Worm (Caenorhabditis elegans): ENCODE data around the gene Y57G11B.8.

Y57G11B.8 gene

DNA sequence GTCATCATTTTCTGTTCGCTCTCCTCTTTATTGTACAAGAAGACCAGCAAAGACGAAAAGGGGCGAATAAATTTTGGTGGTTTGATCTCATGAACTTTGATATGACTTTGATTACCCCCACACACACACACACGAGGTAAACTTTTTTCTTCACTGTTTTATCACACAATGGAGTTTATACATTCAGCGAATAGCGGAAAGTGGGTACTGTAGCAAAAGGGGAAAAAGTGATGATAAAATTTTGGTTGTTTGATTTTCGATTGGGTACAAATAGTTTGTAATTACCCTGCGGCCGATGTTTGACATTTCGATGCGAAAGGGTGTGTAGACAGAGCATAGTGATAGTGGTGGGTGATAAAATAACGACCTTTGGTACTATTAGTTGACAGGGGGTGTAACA, 15.7 kb upstream of the Y57G11B.8 start (continued):
- TF ChIP-seq nhr-77 (tag; optimal IDR thresholded peaks at IDR 0.05) = no peak
- no peak for TF ChIP-seq ceh-9 (tag; optimal IDR thresholded peaks at IDR 0.05)
- TF ChIP-seq lsy-12 (tag; optimal IDR thresholded peaks at IDR 0.05) = no peak
- TF ChIP-seq daf-12 (tag; optimal IDR thresholded peaks at IDR 0.05) = no peak
- peak; percentile 84 for TF ChIP-seq nhr-28 (tag; optimal IDR thresholded peaks at IDR 0.05)
- TF ChIP-seq nhr-43 (tag; optimal IDR thresholded peaks at IDR 0.05; ENCODE audit: poor library complexity, severe bottlenecking) = peak; percentile 95
- TF ChIP-seq ama-1 (optimal IDR thresholded peaks at IDR 0.05) = no peak
- no peak for TF ChIP-seq nhr-11 (tag; optimal IDR thresholded peaks at IDR 0.05)
- TF ChIP-seq nhr-25 (tag; optimal IDR thresholded peaks at IDR 0.05) = peak; percentile 93
- TF ChIP-seq mdl-1 (tag; optimal IDR thresholded peaks at IDR 0.05) = peak; percentile 86
- TF ChIP-seq nhr-12 (tag; optimal IDR thresholded peaks at IDR 0.05) = no peak
- TF ChIP-seq eor-1 (tag; optimal IDR thresholded peaks at IDR 0.05) = no peak
- no peak for TF ChIP-seq unc-39 (tag; optimal IDR thresholded peaks at IDR 0.05)
- no peak for TF ChIP-seq fkh-2 (tag; optimal IDR thresholded peaks at IDR 0.05)
- TF ChIP-seq tbx-2 (tag; optimal IDR thresholded peaks at IDR 0.05) = peak; percentile 58
- TF ChIP-seq egl-5 (tag; optimal IDR thresholded peaks at IDR 0.05) = no peak
- peak; percentile 97 for TF ChIP-seq jun-1 (tag; optimal IDR thresholded peaks at IDR 0.05)
- TF ChIP-seq fos-1 (tag; optimal IDR thresholded peaks at IDR 0.05) = peak; percentile 83
- no peak for TF ChIP-seq lin-15B (tag; optimal IDR thresholded peaks at IDR 0.05)
- TF ChIP-seq hmg-11 (tag; optimal IDR thresholded peaks at IDR 0.05) = no peak
- TF ChIP-seq ceh-16 (tag; optimal IDR thresholded peaks at IDR 0.05) = no peak

- TF ChIP-seq elt-3 (tag; optimal IDR thresholded peaks at IDR 0.05) = no peak
- no peak for TF ChIP-seq eor-1 (tag; optimal IDR thresholded peaks at IDR 0.05)
- no peak for TF ChIP-seq skn-1 (tag; optimal IDR thresholded peaks at IDR 0.05)
- TF ChIP-seq nhr-43 (tag; optimal IDR thresholded peaks at IDR 0.05; ENCODE audit: poor library complexity, severe bottlenecking) = no peak
- no peak for TF ChIP-seq lin-39 (tag; optimal IDR thresholded peaks at IDR 0.05)
- TF ChIP-seq tbx-2 (tag; optimal IDR thresholded peaks at IDR 0.05) = no peak
- no peak for TF ChIP-seq ceh-16 (tag; optimal IDR thresholded peaks at IDR 0.05)
- no peak for TF ChIP-seq nhr-23 (tag; optimal IDR thresholded peaks at IDR 0.05)
- TF ChIP-seq elt-2 (tag; optimal IDR thresholded peaks at IDR 0.05) = no peak
- TF ChIP-seq lsy-12 (tag; optimal IDR thresholded peaks at IDR 0.05) = no peak
- no peak for TF ChIP-seq jun-1 (tag; optimal IDR thresholded peaks at IDR 0.05)
- no peak for TF ChIP-seq nhr-28 (tag; optimal IDR thresholded peaks at IDR 0.05)
These were observed 9.1 kb upstream of the Y57G11B.8 start for ce11 chrIV:14587589-14587988.

DNA sequence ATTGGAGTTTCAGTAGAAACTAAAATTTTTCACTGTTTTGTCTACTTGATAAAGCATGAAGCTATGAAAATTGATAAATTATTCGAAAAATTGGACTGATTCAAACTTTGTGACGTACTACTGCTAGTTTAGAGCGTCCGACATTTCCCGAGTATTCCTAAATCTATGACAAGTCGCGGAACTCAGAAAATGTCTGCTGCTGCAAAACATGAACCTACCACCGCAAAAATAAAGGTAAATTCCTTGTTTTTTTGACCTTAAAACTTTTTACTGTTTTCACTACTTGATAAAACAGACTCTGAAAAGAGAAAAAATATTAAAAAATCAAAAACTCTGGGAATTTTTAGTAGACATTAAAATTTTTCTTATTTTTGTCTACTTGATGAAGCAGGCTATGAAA, 8.3 kb upstream of the Y57G11B.8 start:
- no peak for TF ChIP-seq egl-5 (tag; optimal IDR thresholded peaks at IDR 0.05)
- no peak for TF ChIP-seq fos-1 (tag; optimal IDR thresholded peaks at IDR 0.05)
- no peak for TF ChIP-seq jun-1 (tag; optimal IDR thresholded peaks at IDR 0.05)
- no peak for TF ChIP-seq ztf-4 (tag; optimal IDR thresholded peaks at IDR 0.05)
- no peak for TF ChIP-seq hmg-11 (tag; optimal IDR thresholded peaks at IDR 0.05)
- TF ChIP-seq aly-2 (tag; optimal IDR thresholded peaks at IDR 0.05) = no peak
- TF ChIP-seq lin-39 (tag; optimal IDR thresholded peaks at IDR 0.05) = no peak
- TF ChIP-seq nhr-25 (tag; optimal IDR thresholded peaks at IDR 0.05) = no peak
- TF ChIP-seq elt-1 (tag; optimal IDR thresholded peaks at IDR 0.05) = no peak
- no peak for TF ChIP-seq pha-4 (tag; optimal IDR thresholded peaks at IDR 0.05)
- TF ChIP-seq ceh-28 (tag; optimal IDR thresholded peaks at IDR 0.05) = no peak
- TF ChIP-seq nhr-11 (tag; optimal IDR thresholded peaks at IDR 0.05) = no peak
- TF ChIP-seq lsy-12 (tag; optimal IDR thresholded peaks at IDR 0.05) = no peak
- TF ChIP-seq sea-2 (GFP tag; optimal IDR thresholded peaks at IDR 0.05) = no peak
- no peak for TF ChIP-seq nhr-28 (tag; optimal IDR thresholded peaks at IDR 0.05)
- no peak for TF ChIP-seq eor-1 (tag; optimal IDR thresholded peaks at IDR 0.05)
- TF ChIP-seq nhr-43 (tag; optimal IDR thresholded peaks at IDR 0.05; ENCODE audit: poor library complexity, severe bottlenecking) = no peak
- TF ChIP-seq tbx-2 (tag; optimal IDR thresholded peaks at IDR 0.05) = no peak
- no peak for TF ChIP-seq mdl-1 (tag; optimal IDR thresholded peaks at IDR 0.05)
- TF ChIP-seq egl-27 (tag; optimal IDR thresholded peaks at IDR 0.05) = no peak

DNA sequence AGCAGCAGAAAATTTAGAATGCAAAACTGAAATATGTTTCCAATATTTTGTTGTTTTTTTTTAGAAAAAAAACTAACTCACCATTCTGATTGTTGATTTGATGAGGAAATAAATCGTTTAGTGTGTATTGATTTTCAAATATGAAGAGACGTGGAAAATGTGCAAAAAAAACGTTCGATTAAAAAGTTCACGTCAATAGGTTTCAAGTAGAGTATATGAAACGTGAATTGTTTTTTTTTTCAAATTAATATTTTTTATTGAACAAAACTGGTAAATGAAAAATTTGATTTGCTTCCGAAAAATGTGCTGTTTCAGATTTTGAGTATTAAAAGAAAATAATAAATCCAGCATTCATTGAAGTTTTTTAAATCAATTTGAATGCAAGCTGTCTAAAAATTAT, 2.4 kb upstream of the Y57G11B.8 start, which contains the start of gene irld-18:
irld-18 (minus strand) TSS at position 101 of the 400 bp plus-strand sequence.
- no peak for TF ChIP-seq tbx-2 (tag; optimal IDR thresholded peaks at IDR 0.05)
- TF ChIP-seq mml-1 (tag; optimal IDR thresholded peaks at IDR 0.05) = no peak
- no peak for TF ChIP-seq R02D3.7 (tag; optimal IDR thresholded peaks at IDR 0.05)
- TF ChIP-seq lin-15B (tag; optimal IDR thresholded peaks at IDR 0.05) = no peak
- no peak for TF ChIP-seq nhr-76 (tag; optimal IDR thresholded peaks at IDR 0.05)
- no peak for TF ChIP-seq unc-39 (tag; optimal IDR thresholded peaks at IDR 0.05)
- TF ChIP-seq ztf-11 (tag; optimal IDR thresholded peaks at IDR 0.05) = no peak
- TF ChIP-seq hmg-11 (tag; optimal IDR thresholded peaks at IDR 0.05) = no peak
- no peak for TF ChIP-seq pha-4 (tag; optimal IDR thresholded peaks at IDR 0.05)
- TF ChIP-seq ceh-16 (tag; optimal IDR thresholded peaks at IDR 0.05) = no peak
- no peak for TF ChIP-seq lsy-12 (tag; optimal IDR thresholded peaks at IDR 0.05)

Measured in whole organism, L3 larva.